Fruit fly (Drosophila melanogaster): ENCODE results near the gene CG16825.
A peak's percentile ranks its signal among the peaks of the same experiment; 100 is the strongest.

The CG16825 gene

dm6 chr2L:13291960-13292487 is 12.6 kb upstream of the CG16825 start (continued):
- no peak for TF ChIP-seq CG18262 (tag; optimal IDR thresholded peaks at IDR 0.05)
- no peak for TF ChIP-seq Hr78 (GFP tag; optimal IDR thresholded peaks at IDR 0.05)
- no peak for TF ChIP-seq ac (GFP tag; optimal IDR thresholded peaks at IDR 0.05)
- no peak for TF ChIP-seq CG10366 (GFP tag; IDR thresholded peaks at IDR 0.05)
- TF ChIP-seq Side (GFP tag; optimal IDR thresholded peaks at IDR 0.05): no peak
- no peak for TF ChIP-seq Six4 (GFP tag; optimal IDR thresholded peaks at IDR 0.05)
- no peak for TF ChIP-seq Elba2 (GFP tag; optimal IDR thresholded peaks at IDR 0.05)
- TF ChIP-seq CHES-1-like (GFP tag; optimal IDR thresholded peaks at IDR 0.05): no peak
- TF ChIP-seq CG4707 (GFP tag; optimal IDR thresholded peaks at IDR 0.05): no peak
- peak; percentile 80 for TF ChIP-seq cwo (GFP tag; optimal IDR thresholded peaks at IDR 0.05)
- TF ChIP-seq Sox100B (GFP tag; optimal IDR thresholded peaks at IDR 0.05): no peak

DNA sequence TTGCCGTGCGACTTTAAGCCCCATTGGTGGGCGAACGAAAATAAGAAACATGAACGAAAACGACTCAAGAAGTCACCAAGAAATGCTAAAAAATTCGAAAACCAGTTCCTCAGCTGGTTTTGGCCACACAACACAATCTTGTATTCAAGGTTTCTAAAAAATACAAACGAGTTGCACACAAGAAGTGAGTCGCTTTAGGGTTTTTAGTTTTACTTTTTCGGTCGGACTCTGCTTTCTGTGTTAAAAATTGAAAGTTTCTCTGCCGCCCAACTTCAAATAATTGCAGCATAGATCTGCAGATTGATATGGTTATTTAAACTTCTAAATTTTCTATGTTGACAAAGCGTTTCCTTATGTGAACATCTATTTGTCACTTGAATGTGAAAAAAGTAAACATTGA is 12.0 kb upstream of the CG16825 start, which contains the start of gene CG16824:
Gene CG16824, plus strand, starts transcription at position 384 of the 400 bp plus-strand sequence.
- TF ChIP-seq pros (GFP tag; optimal IDR thresholded peaks at IDR 0.05) (peak; percentile 88), chinmo (GFP tag; IDR thresholded peaks at IDR 0.05; ENCODE audit: partially characterized antibody) (0 out of 4 replicates have a peak, but pooled peaks have one; percentile 61), Lpt (GFP tag; optimal IDR thresholded peaks at IDR 0.05) (no peak), Ets65A (GFP tag) (peak; percentile 71), Blimp-1 (GFP tag; optimal IDR thresholded peaks at IDR 0.05) (peak; percentile 75)

dm6 chr2L:13295978-13296702 is 8.4 kb upstream of the CG16825 start:
- TF ChIP-seq ab (GFP tag; optimal IDR thresholded peaks at IDR 0.05) (no peak), CG12659 (GFP tag; optimal IDR thresholded peaks at IDR 0.05) (peak; percentile 56), CG10267 (tag; optimal IDR thresholded peaks at IDR 0.05) (peak; percentile 65), HLH4C (GFP tag; IDR thresholded peaks at IDR 0.05; ENCODE audit: partially characterized antibody) (peak; percentile 51; the same call in 2 of the 3 replicates), NfI (GFP tag; optimal IDR thresholded peaks at IDR 0.05) (no peak), Myb (GFP tag; optimal IDR thresholded peaks at IDR 0.05) (peak; percentile 39), wdn (GFP tag; IDR thresholded peaks at IDR 0.05) (no peak), az2 (GFP tag; optimal IDR thresholded peaks at IDR 0.05) (no peak), mld (GFP tag; IDR thresholded peaks at IDR 0.05; ENCODE audit: partially characterized antibody) (0 out of 3 replicates have a peak, but pooled peaks have one; percentile 19), bbx (GFP tag; IDR thresholded peaks at IDR 0.05; ENCODE audit: partially characterized antibody) (peak; percentile 53; the same call in 1 of the 2 replicates), CG14014 (GFP tag; IDR thresholded peaks at IDR 0.05) (no peak), MBD-R2 (GFP tag; IDR thresholded peaks at IDR 0.05) (peak; percentile 52), crp (GFP tag; optimal IDR thresholded peaks at IDR 0.05) (peak in 1 of 2 experiments; percentile 42), CrebB (tag; optimal IDR thresholded peaks at IDR 0.05) (peak; percentile 7), chinmo (GFP tag; IDR thresholded peaks at IDR 0.05; ENCODE audit: partially characterized antibody) (peak; percentile 54; the same call in 3 of the 4 replicates), dpn (GFP tag; optimal IDR thresholded peaks at IDR 0.05) (no peak), Ets97D (GFP tag; optimal IDR thresholded peaks at IDR 0.05) (peak; percentile 51), nerfin-1 (tag; optimal IDR thresholded peaks at IDR 0.05) (peak; percentile 98), sens (GFP tag) (peak; percentile 70), CG2875 (GFP tag; optimal IDR thresholded peaks at IDR 0.05) (no peak), CG8765 (GFP tag; IDR thresholded peaks at IDR 0.05) (no peak), CG6854 (GFP tag; optimal IDR thresholded peaks at IDR 0.05) (no peak), CG2712 (tag; optimal IDR thresholded peaks at IDR 0.05) (no peak), NC2β (GFP tag; optimal IDR thresholded peaks at IDR 0.05) (no peak), scrt (GFP tag; optimal IDR thresholded peaks at IDR 0.05) (no peak), CG31224 (GFP tag; IDR thresholded peaks at IDR 0.05) (no peak), CG31365 (tag; optimal IDR thresholded peaks at IDR 0.05) (no peak), CG13296 (GFP tag; optimal IDR thresholded peaks at IDR 0.05) (peak; percentile 18), CG11723 (GFP tag; optimal IDR thresholded peaks at IDR 0.05) (no peak), dm (GFP tag; optimal IDR thresholded peaks at IDR 0.05) (peak; percentile 4)
